Worm (Caenorhabditis elegans) whole organism, L1 larva: ENCODE data around the gene oac-38.

ENCODE experiments used
- C16A3.4 ChIP-seq: fragments of 150-350 bp; optimal IDR thresholded peaks from 2 replicates; lab custom pipeline; 2014; ENCODE audit warnings: missing biosample characterization, missing genetic modification characterization
- C34B4.2 ChIP-seq: sonication (generic microtip); optimal IDR thresholded peaks from 2 replicates; lab custom pipeline; 2017; ENCODE audit warnings: mild to moderate bottlenecking, missing genetic modification characterization, missing compliant biosample characterization
- aha-1 ChIP-seq: fragments of 150-350 bp; optimal IDR thresholded peaks from 2 replicates; lab custom pipeline; 2014; ENCODE audit warnings: missing biosample characterization, missing genetic modification characterization
- alr-1 ChIP-seq: fragments of 200-800 bp; sonication (Bioruptor generic); optimal IDR thresholded peaks from 2 replicates; lab custom pipeline; 2018; ENCODE audit warnings: borderline replicate concordance, mild to moderate bottlenecking, missing genetic modification characterization, missing compliant biosample characterization
- ceh-63 ChIP-seq: fragments of 200-800 bp; sonication (Bioruptor generic); optimal IDR thresholded peaks from 2 replicates; lab custom pipeline; 2018; ENCODE audit warnings: mild to moderate bottlenecking, missing genetic modification characterization, missing compliant biosample characterization
- ceh-8 ChIP-seq: fragments of 200-800 bp; sonication (Bioruptor generic); optimal IDR thresholded peaks from 2 replicates; lab custom pipeline; 2018; ENCODE audit warnings: mild to moderate bottlenecking, missing genetic modification characterization, moderate library complexity, missing compliant biosample characterization
- ces-1 ChIP-seq: fragments of 150-350 bp; optimal IDR thresholded peaks from 2 replicates; lab custom pipeline; 2014; ENCODE audit warnings: missing biosample characterization, missing genetic modification reagents, missing genetic modification characterization
- efl-1 ChIP-seq, 4 experiments: fragments of 150-350 bp; optimal IDR thresholded peaks in 3 of 4; peaks in 1 of 4; 1 replicate in 1 of 4; 2 replicates in 3 of 4; lab custom pipeline; 2014; ENCODE audit warnings: missing biosample characterization in 2 of 4, missing genetic modification characterization in 2 of 4, missing genetic modification reagents in 2 of 4
- efl-3 ChIP-seq: fragments of 200-800 bp; sonication (Bioruptor generic); optimal IDR thresholded peaks from 2 replicates; lab custom pipeline; 2018; ENCODE audit warnings: mild to moderate bottlenecking, missing genetic modification characterization, missing compliant biosample characterization
- egl-27 ChIP-seq, 2 experiments: fragments of 150-350 bp in 1 of 2; sonication (generic microtip); optimal IDR thresholded peaks; 3 replicates each; lab custom pipeline; 2017 to 2018; ENCODE audit warnings: missing biosample characterization in 2 of 2, missing genetic modification characterization in 2 of 2, missing genetic modification reagents in 2 of 2
- elt-3 ChIP-seq, 6 experiments: fragments of 150-350 bp in 1 of 6; sonication (generic microtip); optimal IDR thresholded peaks; 2 replicates each; lab custom pipeline; 2017 to 2018; ENCODE audit warnings: missing biosample characterization in 6 of 6, missing genetic modification characterization in 6 of 6, inconsistent platforms in 1 of 6
- grh-1 ChIP-seq: fragments of 200-800 bp; sonication (Bioruptor generic); IDR thresholded peaks from 2 replicates; pipeline ENCODE4 v1.3.6; 2022; ENCODE audit warnings: missing genetic modification reagents, missing genetic modification characterization, missing compliant biosample characterization
- hlh-4 ChIP-seq: sonication (generic microtip); optimal IDR thresholded peaks from 2 replicates; lab custom pipeline; 2016; ENCODE audit warnings: mild to moderate bottlenecking, missing genetic modification characterization, missing compliant biosample characterization
- irx-1 ChIP-seq: sonication (generic microtip); optimal IDR thresholded peaks from 2 replicates; lab custom pipeline; 2016; ENCODE audit warnings: missing genetic modification characterization, missing compliant biosample characterization
- lin-14 ChIP-seq: fragments of 200-800 bp; sonication (Bioruptor generic); optimal IDR thresholded peaks from 2 replicates; lab custom pipeline; 2018; ENCODE audit warnings: mild to moderate bottlenecking, missing genetic modification characterization, moderate library complexity, missing compliant biosample characterization
- lin-35 ChIP-seq, 2 experiments: fragments of 150-350 bp; optimal IDR thresholded peaks; 2 replicates each; lab custom pipeline; 2014; ENCODE audit warnings: missing biosample characterization in 2 of 2, missing genetic modification characterization in 2 of 2, missing genetic modification reagents in 2 of 2
- lir-3 ChIP-seq: sonication (generic microtip); optimal IDR thresholded peaks from 2 replicates; lab custom pipeline; 2016; ENCODE audit warnings: mild to moderate bottlenecking, missing genetic modification characterization, moderate library complexity, missing compliant biosample characterization; ENCODE audit not compliant: poor library complexity
- lsy-2 ChIP-seq, 2 experiments: fragments of 150-350 bp; optimal IDR thresholded peaks; 2 replicates each; lab custom pipeline; 2014; ENCODE audit warnings: missing biosample characterization in 2 of 2, missing genetic modification characterization in 2 of 2
- mab-9 ChIP-seq: fragments of 200-800 bp; sonication (Bioruptor generic); IDR thresholded peaks from 2 replicates; pipeline ENCODE4 v1.3.6; 2022; ENCODE audit warnings: missing genetic modification reagents, missing genetic modification characterization, missing compliant biosample characterization
- mef-2 ChIP-seq: fragments of 150-350 bp; optimal IDR thresholded peaks from 2 replicates; lab custom pipeline; 2014; ENCODE audit warnings: missing biosample characterization, missing genetic modification characterization
- mep-1 ChIP-seq: fragments of 150-350 bp; optimal IDR thresholded peaks from 2 replicates; lab custom pipeline; 2014; ENCODE audit warnings: missing biosample characterization, missing genetic modification characterization
- nhr-12 ChIP-seq: sonication (generic microtip); optimal IDR thresholded peaks from 2 replicates; lab custom pipeline; 2017; ENCODE audit warnings: missing biosample characterization, missing genetic modification characterization
- nhr-20 ChIP-seq: sonication (generic microtip); optimal IDR thresholded peaks from 2 replicates; lab custom pipeline; 2016; ENCODE audit warnings: mild to moderate bottlenecking, missing genetic modification characterization, missing compliant biosample characterization
- nhr-28 ChIP-seq: fragments of 150-350 bp; optimal IDR thresholded peaks from 2 replicates; lab custom pipeline; 2014; ENCODE audit warnings: missing biosample characterization, missing genetic modification characterization
- nhr-47 ChIP-seq: sonication (generic microtip); optimal IDR thresholded peaks from 2 replicates; lab custom pipeline; 2016; ENCODE audit warnings: mild to moderate bottlenecking, missing genetic modification characterization, moderate library complexity, missing compliant biosample characterization
- nhr-76 ChIP-seq: sonication (generic microtip); optimal IDR thresholded peaks from 2 replicates; lab custom pipeline; 2017; ENCODE audit warnings: missing biosample characterization, missing genetic modification characterization
- nhr-77 ChIP-seq: fragments of 150-350 bp; optimal IDR thresholded peaks from 2 replicates; lab custom pipeline; 2014; ENCODE audit warnings: missing biosample characterization, missing genetic modification characterization
- nhr-85 ChIP-seq: sonication (generic microtip); peaks from one replicate; lab custom pipeline; 2016; ENCODE audit warnings: missing genetic modification characterization, inconsistent platforms, missing compliant biosample characterization
- rnt-1 ChIP-seq: sonication (generic microtip); optimal IDR thresholded peaks from 2 replicates; lab custom pipeline; 2016; ENCODE audit warnings: mild to moderate bottlenecking, missing genetic modification characterization, moderate library complexity, missing compliant biosample characterization
- snu-23 ChIP-seq: sonication (generic microtip); optimal IDR thresholded peaks from 2 replicates; lab custom pipeline; 2016; ENCODE audit warnings: missing genetic modification characterization, missing compliant biosample characterization
- sox-4 ChIP-seq: sonication (generic microtip); optimal IDR thresholded peaks from 2 replicates; lab custom pipeline; 2016; ENCODE audit warnings: missing genetic modification characterization, missing compliant biosample characterization
- unc-130 ChIP-seq: fragments of 150-350 bp; optimal IDR thresholded peaks from 2 replicates; lab custom pipeline; 2017; ENCODE audit warnings: missing biosample characterization, missing genetic modification characterization, inconsistent platforms
- unc-30 ChIP-seq: sonication (generic microtip); optimal IDR thresholded peaks from 2 replicates; lab custom pipeline; 2017; ENCODE audit warnings: missing biosample characterization, missing genetic modification characterization
- unc-98 ChIP-seq: fragments of 200-800 bp; sonication (Bioruptor generic); IDR thresholded peaks from 2 replicates; pipeline ENCODE4 v1.3.6; 2022; ENCODE audit warnings: missing genetic modification characterization, missing compliant biosample characterization
- xbp-1 ChIP-seq: sonication (generic microtip); optimal IDR thresholded peaks from 2 replicates; lab custom pipeline; 2016; ENCODE audit warnings: missing genetic modification characterization, missing compliant biosample characterization
- zip-4 ChIP-seq: fragments of 200-800 bp; sonication (Bioruptor generic); optimal IDR thresholded peaks from 2 replicates; lab custom pipeline; 2018; ENCODE audit warnings: mild to moderate bottlenecking, missing genetic modification characterization, moderate library complexity, missing compliant biosample characterization
- ztf-11 ChIP-seq, 2 experiments: sonication (generic microtip); optimal IDR thresholded peaks; 2 replicates each; lab custom pipeline; 2016 to 2017; ENCODE audit warnings: missing genetic modification characterization in 2 of 2, missing biosample characterization in 1 of 2, missing compliant biosample characterization in 1 of 2

The oac-38 gene

ce11 chrIV:14158086-14158485, 4.9 kb upstream of the oac-38 start, which contains the start of gene R05A10.8 (continued):
- TF ChIP-seq zip-4 (GFP tag; lab: Kevin White, UChicago): no peak
- no peak for TF ChIP-seq nhr-12 (tag; lab: Kevin White, UChicago)

DNA sequence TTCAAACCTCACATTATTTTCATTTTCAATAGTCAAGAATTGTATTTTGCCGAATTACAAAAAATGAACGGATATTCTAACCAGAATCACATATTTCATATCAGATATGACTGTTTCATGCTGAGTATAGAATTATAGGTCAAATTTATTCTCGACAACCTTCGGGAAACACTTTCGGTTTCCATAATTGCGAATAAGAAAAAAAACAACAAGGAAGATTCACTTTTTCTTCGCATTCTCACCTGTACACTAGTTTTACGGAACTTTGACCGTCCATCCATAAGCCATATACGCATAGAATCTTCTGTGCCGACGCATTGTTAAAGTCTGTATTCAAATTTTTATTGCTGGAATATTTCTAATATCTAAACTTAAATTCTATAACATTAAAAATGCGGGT, 7.6 kb downstream of the oac-38 start, which contains the start of gene oac-37:
Gene oac-37, plus strand, starts transcription at position 301 of the 400 bp plus-strand sequence.
- TF ChIP-seq unc-30 (tag; lab: Kevin White, UChicago): no peak
- no peak for TF ChIP-seq hlh-4
- no peak for TF ChIP-seq mab-9 (GFP tag; lab: Robert Waterston, UW)
- no peak for TF ChIP-seq ceh-8 (GFP tag; lab: Kevin White, UChicago)
- no peak for TF ChIP-seq zip-4 (GFP tag; lab: Kevin White, UChicago)
- no peak for TF ChIP-seq grh-1 (GFP tag; lab: Robert Waterston, UW)
- TF ChIP-seq nhr-47 (tag; lab: Kevin White, UChicago): no peak

- TF ChIP-seq sox-4 (no peak), efl-3 (GFP tag; lab: Kevin White, UChicago) (no peak), xbp-1 (no peak), nhr-20 (tag; lab: Kevin White, UChicago) (no peak), C16A3.4 (tag; lab: Kevin White, UChicago) (no peak), efl-1 (optimal IDR thresholded peaks at IDR 0.05; lab: Kevin White, UChicago) (no peak), efl-1 (GFP tag; optimal IDR thresholded peaks at IDR 0.05 in 1 of 2; lab: Kevin White, UChicago) (peak in 1 of 2 experiments; percentile 17), unc-98 (no peak), nhr-77 (tag; lab: Kevin White, UChicago) (no peak)
- TF ChIP-seq, all 84 proteins: peak for 1
These were observed 10.1 kb downstream of the oac-38 start for ce11 chrIV:14143042-14143441.

- TF ChIP-seq snu-23 (GFP tag; lab: Kevin White, UChicago): no peak
These were observed 16.1 kb downstream of the oac-38 start, which contains the start of gene srz-31 for ce11 chrIV:14137063-14137462. Gene srz-31, plus strand, starts transcription at chrIV:14137363.

- TF ChIP-seq nhr-12 (tag; lab: Kevin White, UChicago): no peak
- TF ChIP-seq alr-1 (tag; lab: Kevin White, UChicago): no peak
- no peak for TF ChIP-seq C34B4.2 (tag; lab: Kevin White, UChicago)
- TF ChIP-seq efl-3 (GFP tag; lab: Kevin White, UChicago): no peak
- TF ChIP-seq aha-1 (tag; lab: Kevin White, UChicago): no peak
- no peak for TF ChIP-seq grh-1 (GFP tag; lab: Robert Waterston, UW)
- TF ChIP-seq xbp-1: no peak
- no peak for TF ChIP-seq unc-98
- no peak for TF ChIP-seq lin-14 (GFP tag; lab: Kevin White, UChicago)
- TF ChIP-seq efl-1 (optimal IDR thresholded peaks at IDR 0.05; lab: Kevin White, UChicago): no peak
- TF ChIP-seq efl-1 (GFP tag; optimal IDR thresholded peaks at IDR 0.05 in 1 of 2; lab: Kevin White, UChicago): no peak
These were observed 19.8 kb downstream of the oac-38 start for ce11 chrIV:14133400-14133799.

ce11 chrIV:14131770-14132169, 21.4 kb downstream of the oac-38 start, which contains the start of gene srz-59:
Gene srz-59, plus strand, starts transcription at chrIV:14132070.
- TF ChIP-seq egl-27 (tag; optimal IDR thresholded peaks at IDR 0.05; lab: Kevin White, UChicago) (no peak), nhr-28 (tag; lab: Kevin White, UChicago) (no peak), ceh-63 (no peak), efl-3 (GFP tag; lab: Kevin White, UChicago) (no peak), mef-2 (tag; lab: Kevin White, UChicago) (no peak), unc-130 (tag; lab: Kevin White, UChicago) (no peak), ces-1 (GFP tag; lab: Kevin White, UChicago) (no peak), nhr-85 (tag; lab: Kevin White, UChicago) (no peak), rnt-1 (tag; lab: Kevin White, UChicago) (no peak), nhr-76 (tag; lab: Kevin White, UChicago) (no peak), lir-3 (no peak), irx-1 (no peak), elt-3 (tag; optimal IDR thresholded peaks at IDR 0.05; lab: Kevin White, UChicago) (no peak), lin-35 (GFP tag; optimal IDR thresholded peaks at IDR 0.05; lab: Kevin White, UChicago) (no peak), ztf-11 (tag; optimal IDR thresholded peaks at IDR 0.05; lab: Kevin White, UChicago) (no peak), lsy-2 (tag; optimal IDR thresholded peaks at IDR 0.05; lab: Kevin White, UChicago) (no peak), mep-1 (no peak), sox-4 (no peak)
- TF ChIP-seq, all 84 proteins: peak for 0
